Fruit fly (Drosophila melanogaster): ENCODE measurements around the gene CG7556.

CG7556 gene

dm6 chrX:19165144-19166011, 14.3 kb downstream of the CG7556 start:
- TF ChIP-seq cic (GFP tag; optimal IDR thresholded peaks at IDR 0.05) (no peak), Hr96 (GFP tag; optimal IDR thresholded peaks at IDR 0.05) (no peak), pad (GFP tag; optimal IDR thresholded peaks at IDR 0.05) (no peak), CG1620 (GFP tag; optimal IDR thresholded peaks at IDR 0.05) (no peak), ovo (GFP tag; optimal IDR thresholded peaks at IDR 0.05) (peak; percentile 20), Mnt (GFP tag; optimal IDR thresholded peaks at IDR 0.05) (peak; percentile 3), tj (GFP tag; optimal IDR thresholded peaks at IDR 0.05) (peak; percentile 53)

dm6 chrX:19164726-19165125, 14.9 kb downstream of the CG7556 start:
- TF ChIP-seq CG7101 (tag; optimal IDR thresholded peaks at IDR 0.05) (no peak), CG7045 (GFP tag; optimal IDR thresholded peaks at IDR 0.05) (no peak), Mnt (GFP tag; optimal IDR thresholded peaks at IDR 0.05) (no peak), CG11617 (GFP tag; optimal IDR thresholded peaks at IDR 0.05) (no peak), Hr96 (GFP tag; optimal IDR thresholded peaks at IDR 0.05) (no peak), CG33017 (tag; optimal IDR thresholded peaks at IDR 0.05) (no peak), CG12768 (GFP tag; optimal IDR thresholded peaks at IDR 0.05) (no peak), tj (GFP tag; optimal IDR thresholded peaks at IDR 0.05) (no peak), toe (GFP tag; optimal IDR thresholded peaks at IDR 0.05) (no peak), bab1 (GFP tag; optimal IDR thresholded peaks at IDR 0.05) (no peak), CG1620 (GFP tag; optimal IDR thresholded peaks at IDR 0.05) (no peak), pad (GFP tag; optimal IDR thresholded peaks at IDR 0.05) (no peak), ovo (GFP tag; optimal IDR thresholded peaks at IDR 0.05) (no peak)

dm6 chrX:19163446-19163845, 16.2 kb downstream of the CG7556 start:
- no peak for TF ChIP-seq CG33017 (tag; optimal IDR thresholded peaks at IDR 0.05)
- no peak for TF ChIP-seq CG7101 (tag; optimal IDR thresholded peaks at IDR 0.05)
- TF ChIP-seq CG14711 (tag; optimal IDR thresholded peaks at IDR 0.05), result no peak

- TF ChIP-seq Clk (GFP tag; optimal IDR thresholded peaks at IDR 0.05) (no peak), CG7101 (tag; optimal IDR thresholded peaks at IDR 0.05) (peak; percentile 53), CG5204 (GFP tag; optimal IDR thresholded peaks at IDR 0.05) (no peak), CG12768 (GFP tag; optimal IDR thresholded peaks at IDR 0.05) (no peak), toe (GFP tag; optimal IDR thresholded peaks at IDR 0.05) (no peak), CG11617 (GFP tag; optimal IDR thresholded peaks at IDR 0.05) (peak; percentile 17), CG33017 (tag; optimal IDR thresholded peaks at IDR 0.05) (no peak), cnc (optimal IDR thresholded peaks at IDR 0.05) (no peak)
These were observed 17.2 kb downstream of the CG7556 start for dm6 chrX:19162249-19162914.

- TF ChIP-seq Mnt (GFP tag; optimal IDR thresholded peaks at IDR 0.05) (no peak), CG11617 (GFP tag; optimal IDR thresholded peaks at IDR 0.05) (no peak), bab1 (GFP tag; optimal IDR thresholded peaks at IDR 0.05) (no peak), CG14711 (tag; optimal IDR thresholded peaks at IDR 0.05) (no peak), tj (GFP tag; optimal IDR thresholded peaks at IDR 0.05) (no peak), CG1620 (GFP tag; optimal IDR thresholded peaks at IDR 0.05) (no peak), CG7045 (GFP tag; optimal IDR thresholded peaks at IDR 0.05) (no peak)
These were observed 18.8 kb downstream of the CG7556 start for dm6 chrX:19160635-19161407.

dm6 chrX:19159942-19160341, 19.7 kb downstream of the CG7556 start:
- TF ChIP-seq CG7101 (tag; optimal IDR thresholded peaks at IDR 0.05) (peak; percentile 2), CG14711 (tag; optimal IDR thresholded peaks at IDR 0.05) (peak; percentile 64), CG11617 (GFP tag; optimal IDR thresholded peaks at IDR 0.05) (no peak)

dm6 chrX:19158519-19159289, 20.9 kb downstream of the CG7556 start:
- TF ChIP-seq CG1620 (GFP tag; optimal IDR thresholded peaks at IDR 0.05), result no peak
- no peak for TF ChIP-seq CG33017 (tag; optimal IDR thresholded peaks at IDR 0.05)

Measured in whole organism, adult.